Fruit fly (Drosophila melanogaster) whole organism, embryonic: ENCODE data around the gene GC2.
A peak's percentile ranks its signal among the peaks of the same experiment; 100 is the strongest.

Experiments
- Antp ChIP-seq: fragments of 200-800 bp; sonication (Bioruptor generic); optimal IDR thresholded peaks from 3 replicates; lab custom pipeline; 2016; ENCODE audit warnings: missing biosample characterization, missing genetic modification characterization
- Bteb2 ChIP-seq: fragments of 200-800 bp; sonication (Bioruptor generic); optimal IDR thresholded peaks from 2 replicates; lab custom pipeline; 2016; ENCODE audit warnings: missing biosample characterization, missing genetic modification characterization
- CG11093 ChIP-seq: fragments of 200-800 bp; sonication (Bioruptor generic); IDR thresholded peaks from 3 replicates; pipeline ENCODE4 v1.3.6; 2022; ENCODE audit warnings: missing biosample characterization, missing genetic modification characterization
- CG11456 ChIP-seq: fragments of 200-800 bp; sonication (Bioruptor generic); IDR thresholded peaks from 3 replicates; pipeline ENCODE4 v1.3.6; 2022; ENCODE audit warnings: missing biosample characterization, missing genetic modification characterization
- CG12299 ChIP-seq: fragments of 200-800 bp; sonication (Bioruptor generic); optimal IDR thresholded peaks from 2 replicates; lab custom pipeline; 2018; ENCODE audit warnings: missing biosample characterization, mild to moderate bottlenecking, missing genetic modification characterization
- CG12769 ChIP-seq: fragments of 200-800 bp; sonication (Bioruptor generic); optimal IDR thresholded peaks from 2 replicates; lab custom pipeline; 2019; ENCODE audit warnings: missing biosample characterization, mild to moderate bottlenecking, missing genetic modification characterization, moderate library complexity
- CG13296 ChIP-seq: fragments of 200-800 bp; sonication (Bioruptor generic); optimal IDR thresholded peaks from 3 replicates; lab custom pipeline; 2018; ENCODE audit warnings: missing biosample characterization, mild to moderate bottlenecking, missing genetic modification characterization
- CG14014 ChIP-seq: fragments of 200-800 bp; sonication (Bioruptor generic); IDR thresholded peaks from 2 replicates; pipeline ENCODE4 v1.3.6; 2022; ENCODE audit warnings: missing biosample characterization, missing genetic modification characterization
- CG15073 ChIP-seq: fragments of 200-800 bp; sonication (Bioruptor generic); optimal IDR thresholded peaks from 2 replicates; lab custom pipeline; 2016; ENCODE audit warnings: missing biosample characterization, missing genetic modification characterization
- CG16813 ChIP-seq: fragments of 200-800 bp; sonication (Bioruptor generic); IDR thresholded peaks from 3 replicates; pipeline ENCODE4 v1.3.6; 2022; ENCODE audit warnings: missing biosample characterization, missing genetic modification characterization; ENCODE audit not compliant: partially characterized antibody
- CG1792 ChIP-seq: fragments of 200-800 bp; sonication (Bioruptor generic); optimal IDR thresholded peaks from 2 replicates; lab custom pipeline; 2016; ENCODE audit warnings: missing biosample characterization, missing genetic modification characterization
- CG18476 ChIP-seq: fragments of 200-800 bp; sonication (Bioruptor generic); optimal IDR thresholded peaks from 2 replicates; lab custom pipeline; 2016; ENCODE audit warnings: missing biosample characterization, mild to moderate bottlenecking, missing genetic modification characterization
- CG2202 ChIP-seq: fragments of 200-800 bp; sonication (Bioruptor generic); optimal IDR thresholded peaks from 2 replicates; lab custom pipeline; 2018; ENCODE audit warnings: missing biosample characterization, mild to moderate bottlenecking, missing genetic modification characterization
- CG31224 ChIP-seq: fragments of 200-800 bp; sonication (Bioruptor generic); IDR thresholded peaks from 2 replicates; pipeline ENCODE4 v1.3.6; 2022; ENCODE audit warnings: missing biosample characterization, missing genetic modification characterization
- CG3163 ChIP-seq: fragments of 200-800 bp; sonication (Bioruptor generic); optimal IDR thresholded peaks from 3 replicates; lab custom pipeline; 2016; ENCODE audit warnings: missing biosample characterization, missing genetic modification characterization
- CG3407 ChIP-seq: fragments of 200-800 bp; sonication (Bioruptor generic); optimal IDR thresholded peaks from 2 replicates; lab custom pipeline; 2018; ENCODE audit warnings: missing biosample characterization, mild to moderate bottlenecking, missing genetic modification characterization
- CG42726 ChIP-seq: fragments of 200-800 bp; sonication (Bioruptor generic); IDR thresholded peaks from 2 replicates; pipeline ENCODE4 v1.3.6; 2022; ENCODE audit warnings: missing biosample characterization, missing genetic modification characterization; ENCODE audit not compliant: partially characterized antibody
- CG4617 ChIP-seq: fragments of 200-800 bp; sonication (Bioruptor generic); optimal IDR thresholded peaks from 3 replicates; lab custom pipeline; 2016; ENCODE audit warnings: missing biosample characterization, missing genetic modification characterization, borderline replicate concordance
- CG7987 ChIP-seq: fragments of 200-800 bp; sonication (Bioruptor generic); optimal IDR thresholded peaks from 2 replicates; lab custom pipeline; 2018; ENCODE audit warnings: missing biosample characterization, mild to moderate bottlenecking, missing genetic modification characterization, moderate library complexity
- CG9797 ChIP-seq: fragments of 200-800 bp; sonication (Bioruptor generic); optimal IDR thresholded peaks from 3 replicates; lab custom pipeline; 2018; ENCODE audit warnings: missing biosample characterization, mild to moderate bottlenecking, missing genetic modification characterization
- Gsc ChIP-seq: fragments of 200-800 bp; sonication (Bioruptor generic); IDR thresholded peaks from 2 replicates; pipeline ENCODE4 v1.3.6; 2022; ENCODE audit warnings: missing biosample characterization, missing genetic modification characterization
- HmgD ChIP-seq: fragments of 200-800 bp; sonication (Bioruptor generic); optimal IDR thresholded peaks from 3 replicates; lab custom pipeline; 2016; ENCODE audit warnings: missing biosample characterization, missing genetic modification characterization
- Hr78 ChIP-seq, 2 experiments: fragments of 200-800 bp in 1 of 2; fragments of >200 bp in 1 of 2; sonication (Bioruptor generic) in 1 of 2; optimal IDR thresholded peaks; 2 replicates each; lab custom pipeline; 2017 to 2019; ENCODE audit warnings: missing biosample characterization in 2 of 2, missing genetic modification characterization in 2 of 2, mild to moderate bottlenecking in 1 of 2, moderate library complexity in 1 of 2
- Mrtf ChIP-seq: fragments of 200-800 bp; sonication (Bioruptor generic); IDR thresholded peaks from 3 replicates; pipeline ENCODE4 v1.3.6; 2022; ENCODE audit warnings: missing biosample characterization, missing genetic modification characterization
- Sox102F ChIP-seq: fragments of 200-800 bp; sonication (Bioruptor generic); optimal IDR thresholded peaks from 2 replicates; lab custom pipeline; 2018; ENCODE audit warnings: missing biosample characterization, mild to moderate bottlenecking, missing genetic modification characterization, moderate library complexity
- ac ChIP-seq: fragments of 200-800 bp; sonication (Bioruptor generic); optimal IDR thresholded peaks from 3 replicates; lab custom pipeline; 2017; ENCODE audit warnings: missing biosample characterization, mild to moderate bottlenecking, missing genetic modification characterization
- bsh ChIP-seq, 2 experiments: fragments of 200-800 bp; sonication (Bioruptor generic); optimal IDR thresholded peaks; 2 replicates each; lab custom pipeline; 2017 to 2018; ENCODE audit warnings: mild to moderate bottlenecking in 2 of 2, missing biosample characterization in 2 of 2, missing genetic modification characterization in 2 of 2, moderate library complexity in 1 of 2
- chm ChIP-seq: fragments of 200-800 bp; sonication (Bioruptor generic); IDR thresholded peaks from 2 replicates; pipeline ENCODE4 v1.3.6; 2022; ENCODE audit warnings: missing biosample characterization, missing genetic modification characterization
- dan ChIP-seq: fragments of 200-800 bp; sonication (Bioruptor generic); IDR thresholded peaks from 2 replicates; pipeline ENCODE4 v1.3.6; 2022; ENCODE audit warnings: missing biosample characterization, missing genetic modification characterization
- dmrt99B ChIP-seq: fragments of 200-800 bp; sonication (Bioruptor generic); optimal IDR thresholded peaks from 2 replicates; lab custom pipeline; 2018; ENCODE audit warnings: missing biosample characterization, mild to moderate bottlenecking, missing genetic modification characterization, moderate library complexity
- ems ChIP-seq: fragments of 200-800 bp; sonication (Bioruptor generic); optimal IDR thresholded peaks from 3 replicates; lab custom pipeline; 2016; ENCODE audit warnings: missing biosample characterization, missing genetic modification characterization
- ftz-f1 ChIP-seq: fragments of 200-800 bp; sonication (Bioruptor generic); optimal IDR thresholded peaks from 2 replicates; lab custom pipeline; 2016; ENCODE audit warnings: missing biosample characterization, missing genetic modification characterization
- gro ChIP-seq: fragments of 200-800 bp; sonication (Bioruptor generic); optimal IDR thresholded peaks from 2 replicates; lab custom pipeline; 2016; ENCODE audit warnings: missing biosample characterization, missing genetic modification characterization
- gt ChIP-seq: fragments of 200-800 bp; sonication (Bioruptor generic); IDR thresholded peaks from 2 replicates; pipeline ENCODE4 v1.3.6; 2022; ENCODE audit warnings: missing biosample characterization, missing genetic modification characterization
- inv ChIP-seq: fragments of 200-800 bp; sonication (Bioruptor generic); IDR thresholded peaks from 2 replicates; pipeline ENCODE4 v1.3.6; 2022; ENCODE audit warnings: missing biosample characterization, missing genetic modification characterization; ENCODE audit not compliant: partially characterized antibody
- knrl ChIP-seq: fragments of 200-800 bp; sonication (Bioruptor generic); IDR thresholded peaks from 3 replicates; pipeline ENCODE4 v1.3.6; 2022; ENCODE audit warnings: missing biosample characterization, missing genetic modification characterization; ENCODE audit not compliant: partially characterized antibody
- p53 ChIP-seq: fragments of 200-800 bp; sonication (Bioruptor generic); optimal IDR thresholded peaks from 2 replicates; lab custom pipeline; 2016; ENCODE audit warnings: missing biosample characterization, missing genetic modification characterization
- pan ChIP-seq, 4 experiments: fragments of >200 bp in 3 of 4; fragments of 200-800 bp in 1 of 4; sonication (Bioruptor generic) in 1 of 4; optimal IDR thresholded peaks in 3 of 4; IDR thresholded peaks in 1 of 4; 2 replicates each; pipeline versions ENCODE4 v1.3.6 to Lab custom; 2017 to 2022; ENCODE audit warnings: missing biosample characterization in 2 of 4, missing genetic modification characterization in 2 of 4, mixed read lengths in 1 of 4
- pfk ChIP-seq: fragments of 200-800 bp; sonication (Bioruptor generic); optimal IDR thresholded peaks from 2 replicates; lab custom pipeline; 2018; ENCODE audit warnings: missing biosample characterization, mild to moderate bottlenecking, missing genetic modification characterization, moderate library complexity
- prd ChIP-seq, 3 experiments: fragments of >200 bp in 2 of 3; fragments of 200-800 bp in 1 of 3; sonication (Bioruptor generic) in 1 of 3; optimal IDR thresholded peaks in 2 of 3; IDR thresholded peaks in 1 of 3; 2 replicates in 2 of 3; 3 replicates in 1 of 3; pipeline versions ENCODE4 v1.3.6 to Lab custom; 2017 to 2022; ENCODE audit warnings: missing biosample characterization in 1 of 3, missing genetic modification characterization in 1 of 3
- pros ChIP-seq: fragments of 200-800 bp; sonication (Bioruptor generic); optimal IDR thresholded peaks from 3 replicates; lab custom pipeline; 2019; ENCODE audit warnings: missing biosample characterization, mild to moderate bottlenecking, missing genetic modification characterization, moderate library complexity
- pzg ChIP-seq: fragments of 200-800 bp; sonication (Bioruptor generic); optimal IDR thresholded peaks from 3 replicates; lab custom pipeline; 2018; ENCODE audit warnings: missing biosample characterization, mild to moderate bottlenecking, missing genetic modification characterization, moderate library complexity
- row ChIP-seq: fragments of 200-800 bp; sonication (Bioruptor generic); IDR thresholded peaks from 3 replicates; pipeline ENCODE4 v1.3.6; 2022; ENCODE audit warnings: missing biosample characterization, missing genetic modification characterization
- schlank ChIP-seq: fragments of 200-800 bp; sonication (Bioruptor generic); optimal IDR thresholded peaks from 2 replicates; lab custom pipeline; 2018; ENCODE audit warnings: missing biosample characterization, mild to moderate bottlenecking, missing genetic modification characterization
- slbo ChIP-seq: fragments of 200-800 bp; sonication (Bioruptor generic); IDR thresholded peaks from 2 replicates; pipeline ENCODE4 v1.3.6; 2022; ENCODE audit warnings: missing biosample characterization, missing genetic modification characterization
- tio ChIP-seq: fragments of 200-800 bp; sonication (Bioruptor generic); optimal IDR thresholded peaks from 2 replicates; lab custom pipeline; 2017; ENCODE audit warnings: missing biosample characterization, missing genetic modification characterization, inconsistent platforms
- twi ChIP-seq: fragments of 200-800 bp; optimal IDR thresholded peaks from 2 replicates; lab custom pipeline; 2019; ENCODE audit warnings: missing biosample characterization, mild to moderate bottlenecking, missing genetic modification characterization, moderate library complexity
- yki ChIP-seq: fragments of >200 bp; optimal IDR thresholded peaks from 3 replicates; lab custom pipeline; 2018

GC2 gene

DNA sequence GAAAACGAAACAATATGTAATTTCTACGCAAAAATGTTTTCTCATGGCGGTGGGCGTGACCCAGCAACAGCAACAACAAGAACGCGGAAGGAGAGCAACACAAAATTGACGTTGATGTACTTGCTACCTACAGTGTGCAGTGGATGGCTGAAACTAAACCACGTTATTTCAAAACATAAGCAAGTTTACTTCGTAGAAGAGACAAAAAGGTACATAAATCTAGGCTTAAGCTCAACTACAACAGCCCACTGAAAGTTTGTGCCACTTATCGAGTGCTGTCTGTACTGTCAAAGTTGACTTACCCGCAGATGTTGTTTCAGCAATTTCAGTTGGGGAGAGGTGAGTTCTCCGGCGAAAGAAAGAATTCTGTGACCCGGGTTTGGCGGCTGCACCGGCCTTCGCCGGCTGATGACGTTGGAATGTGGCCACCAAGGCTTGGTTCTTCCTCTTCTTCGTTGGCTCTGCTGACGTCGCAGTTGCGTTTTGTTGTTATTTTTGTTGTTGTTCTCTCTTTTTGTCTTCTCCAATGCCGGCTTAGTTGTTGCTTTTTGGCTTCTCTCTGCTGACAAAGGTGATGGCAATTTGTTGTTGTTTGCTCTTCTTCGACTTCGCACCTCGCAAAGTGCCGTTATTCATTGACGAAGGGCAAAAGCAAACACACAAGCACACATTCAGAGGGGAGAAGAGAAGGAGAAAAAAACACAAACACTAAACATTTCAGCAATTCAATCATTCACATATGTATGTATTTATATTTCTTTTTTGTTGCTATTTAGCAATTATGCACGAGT, 24.2 kb upstream of the GC2 start (continued):
- TF ChIP-seq Sox102F (GFP tag; lab: Kevin White, UChicago) (peak; percentile 3), pan (optimal IDR thresholded peaks at IDR 0.05; lab: Kevin White, UChicago) (no peak), pan (GFP tag; optimal IDR thresholded peaks at IDR 0.05 in 1 of 2, IDR thresholded peaks at IDR 0.05 in 1 of 2) (peak in 1 of 2 experiments; percentile 44), p53 (GFP tag; lab: Kevin White, UChicago) (no peak), tio (GFP tag; lab: Kevin White, UChicago) (no peak), knrl (GFP tag; lab: Robert Waterston, UW) (no peak), CG4617 (GFP tag; lab: Kevin White, UChicago) (no peak), prd (optimal IDR thresholded peaks at IDR 0.05; lab: Kevin White, UChicago) (no peak), prd (GFP tag; IDR thresholded peaks at IDR 0.05; lab: Robert Waterston, UW) (peak; percentile 56; the same call in 2 of the 3 replicates), chm (no peak), CG11456 (0 out of 3 replicates have a peak, but pooled peaks have one; percentile 46), CG9797 (no peak), Antp (GFP tag; lab: Kevin White, UChicago) (peak; percentile 23), dmrt99B (tag; lab: Kevin White, UChicago) (no peak), CG11093 (no peak), twi (tag; lab: Kevin White, UChicago) (no peak), Gsc (GFP tag; lab: Robert Waterston, UW) (no peak), row (peak; percentile 56), CG13296 (no peak), Mrtf (0 out of 3 replicates have a peak, but pooled peaks have one; percentile 33), bsh (GFP tag; optimal IDR thresholded peaks at IDR 0.05; lab: Kevin White, UChicago) (peak in 1 of 2 experiments; percentile 19), CG42726 (GFP tag; lab: Robert Waterston, UW) (no peak), pros (GFP tag; lab: Kevin White, UChicago) (no peak), CG3407 (GFP tag; lab: Kevin White, UChicago) (no peak), Bteb2 (GFP tag; lab: Kevin White, UChicago) (no peak), Hr78 (GFP tag; optimal IDR thresholded peaks at IDR 0.05; lab: Kevin White, UChicago) (no peak), CG14014 (GFP tag; lab: Robert Waterston, UW) (no peak), CG3163 (GFP tag; lab: Kevin White, UChicago) (no peak), inv (GFP tag; lab: Robert Waterston, UW) (no peak), CG12769 (tag; lab: Kevin White, UChicago) (peak; percentile 18), yki (no peak), CG1792 (GFP tag; lab: Kevin White, UChicago) (no peak), slbo (GFP tag; lab: Robert Waterston, UW) (peak; percentile 59), gro (no peak), CG15073 (no peak), CG16813 (no peak), dan (GFP tag; lab: Robert Waterston, UW) (no peak), pfk (no peak), gt (GFP tag; lab: Robert Waterston, UW) (no peak), schlank (tag; lab: Kevin White, UChicago) (no peak), ac (GFP tag; lab: Kevin White, UChicago) (no peak), CG18476 (GFP tag; lab: Kevin White, UChicago) (no peak), CG7987 (GFP tag; lab: Kevin White, UChicago) (no peak), HmgD (GFP tag; lab: Kevin White, UChicago) (no peak), CG12299 (tag; lab: Kevin White, UChicago) (no peak), CG2202 (tag; lab: Kevin White, UChicago) (no peak), pzg (no peak), ems (GFP tag; lab: Kevin White, UChicago) (peak; percentile 25), CG31224 (GFP tag; lab: Robert Waterston, UW) (no peak), ftz-f1 (GFP tag; lab: Kevin White, UChicago) (no peak)
